Fruit fly (Drosophila melanogaster): Measurements from ENCODE around the gene CG14109.

dm6 chr3L:13489193-13489752 lies 48.6 kb downstream of the CG14109 start:
- TF ChIP-seq h (optimal IDR thresholded peaks at IDR 0.05) (no peak), psq (optimal IDR thresholded peaks at IDR 0.05) (no peak), Sin3A (optimal IDR thresholded peaks at IDR 0.05) (no peak), ttk (optimal IDR thresholded peaks at IDR 0.05) (no peak)
